Fruit fly (Drosophila melanogaster): ENCODE measurements around the gene Yp3.
A peak's percentile ranks its signal among the peaks of the same experiment; 100 is the strongest.

Gene Yp3

DNA sequence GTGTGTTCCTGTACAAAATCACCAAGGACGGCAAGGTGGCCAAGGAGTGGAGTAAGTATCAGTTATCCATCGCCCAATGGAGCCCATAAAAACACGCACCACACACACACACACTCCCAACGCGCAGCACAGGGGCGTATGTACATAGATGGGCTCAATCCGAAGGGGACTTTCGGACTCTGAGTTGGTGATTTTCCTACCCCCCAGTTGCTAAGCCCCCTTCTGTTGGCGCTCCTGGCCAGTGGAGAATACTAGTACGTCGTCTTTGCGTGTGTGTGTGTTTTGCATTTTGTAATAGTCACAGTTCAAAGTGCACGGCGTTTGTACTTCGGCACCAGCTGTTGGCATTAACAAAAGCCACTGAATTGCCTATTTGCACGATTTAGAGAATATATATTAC is 19.3 kb upstream of the Yp3 start (continued):
- TF ChIP-seq sug (tag; optimal IDR thresholded peaks at IDR 0.05) (peak; percentile 75), Xrp1 (GFP tag; IDR thresholded peaks at IDR 0.05) (peak; percentile 86), wdn (GFP tag; IDR thresholded peaks at IDR 0.05) (peak; percentile 65), CG4617 (GFP tag; optimal IDR thresholded peaks at IDR 0.05; ENCODE audit: borderline replicate concordance) (peak; percentile 55), so (GFP tag; IDR thresholded peaks at IDR 0.05) (peak; percentile 62; the same call in 1 of the 3 replicates), Ptx1 (GFP tag; IDR thresholded peaks at IDR 0.05) (peak; percentile 86), her (GFP tag; optimal IDR thresholded peaks at IDR 0.05) (peak; percentile 82), bbx (GFP tag; IDR thresholded peaks at IDR 0.05; ENCODE audit: partially characterized antibody) (no peak; the same call in 1 of the 2 replicates), Dip3 (GFP tag; optimal IDR thresholded peaks at IDR 0.05) (peak; percentile 69), CG6272 (GFP tag; IDR thresholded peaks at IDR 0.05) (peak; percentile 69), CG3407 (GFP tag; optimal IDR thresholded peaks at IDR 0.05) (peak; percentile 26), CG10543 (GFP tag; optimal IDR thresholded peaks at IDR 0.05) (peak; percentile 83), E2f2 (GFP tag; IDR thresholded peaks at IDR 0.05) (peak; percentile 9), CG10959 (GFP tag; IDR thresholded peaks at IDR 0.05) (peak; percentile 61; the same call in 1 of the 2 replicates), gem (tag; optimal IDR thresholded peaks at IDR 0.05) (peak; percentile 81), CG9817 (tag; optimal IDR thresholded peaks at IDR 0.05) (peak; percentile 84), CG5953 (GFP tag; IDR thresholded peaks at IDR 0.05) (peak; percentile 78), CG4820 (GFP tag; optimal IDR thresholded peaks at IDR 0.05) (peak; percentile 55), CG11093 (GFP tag; IDR thresholded peaks at IDR 0.05) (0 out of 3 replicates have a peak, but pooled peaks have one; percentile 30), tup (GFP tag; optimal IDR thresholded peaks at IDR 0.05) (no peak), sim (GFP tag; IDR thresholded peaks at IDR 0.05) (no peak), Mes4 (GFP tag; optimal IDR thresholded peaks at IDR 0.05) (peak; percentile 58), CG6813 (GFP tag; optimal IDR thresholded peaks at IDR 0.05) (peak; percentile 83), CG2116 (GFP tag; optimal IDR thresholded peaks at IDR 0.05) (no peak), corto (GFP tag; optimal IDR thresholded peaks at IDR 0.05) (no peak), Fer1 (GFP tag; optimal IDR thresholded peaks at IDR 0.05) (peak; percentile 80), dmrt99B (tag; optimal IDR thresholded peaks at IDR 0.05) (peak; percentile 84), Lpt (GFP tag; optimal IDR thresholded peaks at IDR 0.05) (no peak), mld (GFP tag; IDR thresholded peaks at IDR 0.05; ENCODE audit: partially characterized antibody) (no peak), CG6689 (GFP tag; IDR thresholded peaks at IDR 0.05) (peak; percentile 43; the same call in 1 of the 2 replicates), slp2 (GFP tag; optimal IDR thresholded peaks at IDR 0.05) (peak; percentile 39), luna (GFP tag; optimal IDR thresholded peaks at IDR 0.05) (no peak), CG9876 (GFP tag; optimal IDR thresholded peaks at IDR 0.05) (peak; percentile 60), CG6654 (GFP tag; optimal IDR thresholded peaks at IDR 0.05) (peak; percentile 11), grn (GFP tag; optimal IDR thresholded peaks at IDR 0.05) (no peak), Spps (tag; optimal IDR thresholded peaks at IDR 0.05) (no peak), CG11247 (GFP tag; IDR thresholded peaks at IDR 0.05) (peak; percentile 84), Hr51 (GFP tag; optimal IDR thresholded peaks at IDR 0.05) (peak; percentile 62 to 72), CG9215 (GFP tag; IDR thresholded peaks at IDR 0.05) (peak; percentile 73), D (optimal IDR thresholded peaks at IDR 0.05) (no peak), D (GFP tag; optimal IDR thresholded peaks at IDR 0.05) (peak; percentile 45), nmo (GFP tag; optimal IDR thresholded peaks at IDR 0.05) (peak; percentile 33), sd (tag; optimal IDR thresholded peaks at IDR 0.05) (no peak), ci (GFP tag; IDR thresholded peaks at IDR 0.05) (peak; percentile 89), CG12219 (GFP tag; optimal IDR thresholded peaks at IDR 0.05) (peak; percentile 80), tgo (GFP tag; IDR thresholded peaks at IDR 0.05) (peak; percentile 79), CG31365 (tag; optimal IDR thresholded peaks at IDR 0.05) (peak; percentile 4), zfh1 (GFP tag; IDR thresholded peaks at IDR 0.05) (peak; percentile 78; the same call in 2 of the 3 replicates), pho (GFP tag; optimal IDR thresholded peaks at IDR 0.05) (peak; percentile 48), otp (GFP tag; IDR thresholded peaks at IDR 0.05) (peak; percentile 75; the same call in 2 of the 3 replicates), CG2199 (GFP tag; IDR thresholded peaks at IDR 0.05) (0 out of 3 replicates have a peak, but pooled peaks have one; percentile 39)
